Worm (Caenorhabditis elegans): Measurements from ENCODE around the gene F14D7.6.

Gene F14D7.6

ce11 chrV:14355738-14356368 lies 54.6 kb downstream of the F14D7.6 start, which contains the start of gene cyn-1:
Gene cyn-1, plus strand, starts transcription at chrV:14356076.
- TF ChIP-seq nfya-2 (GFP tag; IDR thresholded peaks at IDR 0.05) = no peak
- TF ChIP-seq F23B12.7 (tag; optimal IDR thresholded peaks at IDR 0.05; ENCODE audit: insufficient read depth) = peak; percentile 58
- no peak for TF ChIP-seq sea-2 (GFP tag; IDR thresholded peaks at IDR 0.05)
- peak; percentile 44; the same call in 1 of the 2 replicates for TF ChIP-seq ekl-4 (GFP tag; IDR thresholded peaks at IDR 0.05)
- TF ChIP-seq sdz-38 (tag; optimal IDR thresholded peaks at IDR 0.05) = no peak
- no peak for TF ChIP-seq gei-17 (GFP tag; optimal IDR thresholded peaks at IDR 0.05)
- TF ChIP-seq F57C9.4 (tag; optimal IDR thresholded peaks at IDR 0.05) = no peak
- TF ChIP-seq T07F8.4 (tag; optimal IDR thresholded peaks at IDR 0.05) = no peak
- peak; percentile 12 for TF ChIP-seq B0035.1 (tag; optimal IDR thresholded peaks at IDR 0.05)
- no peak for TF ChIP-seq somi-1 (GFP tag; optimal IDR thresholded peaks at IDR 0.05)
- TF ChIP-seq snpc-1.3 (tag; optimal IDR thresholded peaks at IDR 0.05; ENCODE audit: insufficient read depth) = peak; percentile 79
- TF ChIP-seq pha-4 (tag; optimal IDR thresholded peaks at IDR 0.05) = no peak
- TF ChIP-seq ceh-79 (tag; optimal IDR thresholded peaks at IDR 0.05) = no peak
- TF ChIP-seq ceh-91 (GFP tag; IDR thresholded peaks at IDR 0.05) = 0 out of 2 replicates have a peak, but pooled peaks have one; percentile 11
- TF ChIP-seq lir-1 (GFP tag; conservative IDR thresholded peaks at IDR 0.05) = no peak
- TF ChIP-seq lin-40 (tag; optimal IDR thresholded peaks at IDR 0.05) = peak; percentile 81
- TF ChIP-seq hlh-26 (GFP tag; conservative IDR thresholded peaks at IDR 0.05) = no peak
- TF ChIP-seq B0019.2 (GFP tag; conservative IDR thresholded peaks at IDR 0.05) = no peak
- TF ChIP-seq T26A5.8 (tag; optimal IDR thresholded peaks at IDR 0.05) = no peak
- no peak for TF ChIP-seq mxl-1 (tag; optimal IDR thresholded peaks at IDR 0.05)
- TF ChIP-seq F22D6.2 (tag; optimal IDR thresholded peaks at IDR 0.05) = peak; percentile 15
- TF ChIP-seq efl-1 (GFP tag; optimal IDR thresholded peaks at IDR 0.05) = peak; percentile 81
- TF ChIP-seq snpc-4 (GFP tag; optimal IDR thresholded peaks at IDR 0.05) = no peak
- TF ChIP-seq snpc-4 (tag; optimal IDR thresholded peaks at IDR 0.05) = peak; percentile 42 to 75 (median 59)
- peak; percentile 59 for TF ChIP-seq him-1 (tag; optimal IDR thresholded peaks at IDR 0.05)
- TF ChIP-seq egl-44 (GFP tag; IDR thresholded peaks at IDR 0.05) = no peak
- no peak for TF ChIP-seq nhr-90 (tag; optimal IDR thresholded peaks at IDR 0.05)
- TF ChIP-seq die-1 (tag; optimal IDR thresholded peaks at IDR 0.05) = no peak
- TF ChIP-seq tbp1 (GFP tag; optimal IDR thresholded peaks at IDR 0.05) = peak; percentile 66
- TF ChIP-seq atf-7 (tag; optimal IDR thresholded peaks at IDR 0.05) = no peak
- no peak for TF ChIP-seq madf-3 (GFP tag; IDR thresholded peaks at IDR 0.05)
- peak; percentile 71 for TF ChIP-seq snpc-3.4 (tag; optimal IDR thresholded peaks at IDR 0.05)
- TF ChIP-seq hlh-12 (tag; optimal IDR thresholded peaks at IDR 0.05) = no peak
- TF ChIP-seq dpl-1 (GFP tag; optimal IDR thresholded peaks at IDR 0.05) = peak; percentile 75
- TF ChIP-seq nfyb-1 (GFP tag; IDR thresholded peaks at IDR 0.05) = peak; percentile 70
- no peak for TF ChIP-seq bed-1 (GFP tag; IDR thresholded peaks at IDR 0.05)
- no peak for TF ChIP-seq ceh-27 (GFP tag; optimal IDR thresholded peaks at IDR 0.05)
- no peak for TF ChIP-seq F57A8.1 (GFP tag; optimal IDR thresholded peaks at IDR 0.05)
- peak; percentile 58; the same call in 1 of the 2 replicates for TF ChIP-seq attf-3 (GFP tag; conservative IDR thresholded peaks at IDR 0.05)
- TF ChIP-seq rpc-1 (optimal IDR thresholded peaks at IDR 0.05) = no peak
- no peak for TF ChIP-seq rpc-1 (tag; optimal IDR thresholded peaks at IDR 0.05)
- peak; percentile 54; the same call in 1 of the 2 replicates for TF ChIP-seq D2030.7 (GFP tag; IDR thresholded peaks at IDR 0.05)
- no peak for TF ChIP-seq sptf-2 (GFP tag; optimal IDR thresholded peaks at IDR 0.05)
- TF ChIP-seq Y53G8AR.9 (GFP tag; conservative IDR thresholded peaks at IDR 0.05) = peak; percentile 91
- TF ChIP-seq B0261.1 (tag; optimal IDR thresholded peaks at IDR 0.05) = no peak
- 0 out of 2 replicates have a peak, but pooled peaks have one; percentile 52 for TF ChIP-seq F33H1.4 (GFP tag; IDR thresholded peaks at IDR 0.05)
- no peak for TF ChIP-seq fkh-3 (tag; optimal IDR thresholded peaks at IDR 0.05)
- TF ChIP-seq ama-1 (optimal IDR thresholded peaks at IDR 0.05) = peak; percentile 20
- no peak for TF ChIP-seq ama-1 (GFP tag; optimal IDR thresholded peaks at IDR 0.05)
- no peak for TF ChIP-seq nhr-120 (GFP tag; IDR thresholded peaks at IDR 0.05)

Measured in whole organism, young adult.